Fruit fly (Drosophila melanogaster) whole organism, embryonic: ENCODE measurements around the gene CG34056.
A peak's percentile ranks its signal among the peaks of the same experiment; 100 is the strongest.

Source experiments
- Ada2b ChIP-seq: fragments of 200-800 bp; sonication (Bioruptor generic); IDR thresholded peaks from 2 replicates; pipeline ENCODE4 v1.3.6; 2022; ENCODE audit warnings: missing biosample characterization, missing genetic modification characterization
- Awh ChIP-seq: fragments of 200-800 bp; sonication (Bioruptor generic); IDR thresholded peaks from 2 replicates; pipeline ENCODE4, ENCODE4 v1.3.6; 2022; ENCODE audit warnings: missing biosample characterization, missing genetic modification characterization
- Bgb ChIP-seq: fragments of 200-800 bp; sonication (Bioruptor generic); IDR thresholded peaks from 2 replicates; pipeline ENCODE4 v1.3.6; 2022; ENCODE audit warnings: missing biosample characterization, missing genetic modification characterization; ENCODE audit not compliant: partially characterized antibody
- BtbVII ChIP-seq: fragments of 200-800 bp; sonication (Bioruptor generic); optimal IDR thresholded peaks from 3 replicates; lab custom pipeline; 2017; ENCODE audit warnings: missing biosample characterization, mild to moderate bottlenecking, missing genetic modification characterization
- CG12071 ChIP-seq: fragments of 200-800 bp; sonication (Bioruptor generic); optimal IDR thresholded peaks from 3 replicates; lab custom pipeline; 2018; ENCODE audit warnings: missing biosample characterization, mild to moderate bottlenecking, missing genetic modification characterization
- CG12155 ChIP-seq: fragments of 200-800 bp; sonication (Bioruptor generic); optimal IDR thresholded peaks from 3 replicates; lab custom pipeline; 2016; ENCODE audit warnings: missing biosample characterization, missing genetic modification characterization
- CG13287 ChIP-seq: fragments of 200-800 bp; sonication (Bioruptor generic); IDR thresholded peaks from 2 replicates; pipeline ENCODE4 v1.3.6; 2022; ENCODE audit warnings: missing biosample characterization, missing genetic modification characterization; ENCODE audit not compliant: partially characterized antibody
- CG13296 ChIP-seq: fragments of 200-800 bp; sonication (Bioruptor generic); optimal IDR thresholded peaks from 3 replicates; lab custom pipeline; 2018; ENCODE audit warnings: missing biosample characterization, mild to moderate bottlenecking, missing genetic modification characterization
- CG14667 ChIP-seq: fragments of 200-800 bp; sonication (Bioruptor generic); IDR thresholded peaks from 2 replicates; pipeline ENCODE4 v1.3.6; 2022; ENCODE audit warnings: missing biosample characterization, missing genetic modification characterization
- CG15696 ChIP-seq: fragments of 200-800 bp; sonication (Bioruptor generic); optimal IDR thresholded peaks from 2 replicates; lab custom pipeline; 2019; ENCODE audit warnings: missing biosample characterization, mild to moderate bottlenecking, missing genetic modification characterization, moderate library complexity
- CG17385 ChIP-seq: fragments of 200-800 bp; sonication (Bioruptor generic); optimal IDR thresholded peaks from 3 replicates; lab custom pipeline; 2018; ENCODE audit warnings: missing biosample characterization, mild to moderate bottlenecking, missing genetic modification characterization
- CG18262 ChIP-seq: fragments of 200-800 bp; optimal IDR thresholded peaks from 3 replicates; lab custom pipeline; 2019; ENCODE audit warnings: missing biosample characterization, mild to moderate bottlenecking, missing genetic modification characterization, moderate library complexity
- CG2678 ChIP-seq: fragments of 200-800 bp; sonication (Bioruptor generic); optimal IDR thresholded peaks from 3 replicates; lab custom pipeline; 2019; ENCODE audit warnings: missing biosample characterization, mild to moderate bottlenecking, missing genetic modification characterization, moderate library complexity
- CG32767 ChIP-seq: fragments of 200-800 bp; sonication (Bioruptor generic); IDR thresholded peaks from 2 replicates; pipeline ENCODE4 v1.3.6; 2022; ENCODE audit warnings: missing biosample characterization, missing genetic modification characterization
- CG4360 ChIP-seq: fragments of 200-800 bp; sonication (Bioruptor generic); IDR thresholded peaks from 2 replicates; pipeline ENCODE4 v1.3.6; 2022; ENCODE audit warnings: missing biosample characterization, missing genetic modification characterization
- CG7357 ChIP-seq: fragments of 200-800 bp; sonication (Bioruptor generic); IDR thresholded peaks from 3 replicates; pipeline ENCODE4 v1.3.6; 2022; ENCODE audit warnings: missing biosample characterization, missing genetic modification characterization
- CG8290 ChIP-seq, 3 experiments: fragments of 200-800 bp; sonication (Bioruptor generic); optimal IDR thresholded peaks; 2 replicates each; lab custom pipeline; 2016 to 2019; ENCODE audit warnings: missing biosample characterization in 3 of 3, missing genetic modification characterization in 3 of 3, mild to moderate bottlenecking in 2 of 3, moderate library complexity in 1 of 3
- CG9876 ChIP-seq: fragments of 200-800 bp; sonication (Bioruptor generic); optimal IDR thresholded peaks from 2 replicates; lab custom pipeline; 2016; ENCODE audit warnings: missing biosample characterization, missing genetic modification characterization
- Doc3 ChIP-seq: fragments of 200-800 bp; sonication (Bioruptor generic); IDR thresholded peaks from 3 replicates; pipeline ENCODE4 v1.3.6; 2022; ENCODE audit warnings: missing biosample characterization, missing genetic modification characterization; ENCODE audit not compliant: partially characterized antibody
- HLH4C ChIP-seq: fragments of 200-800 bp; sonication (Bioruptor generic); IDR thresholded peaks from 3 replicates; pipeline ENCODE4 v1.3.6; 2022; ENCODE audit warnings: missing biosample characterization, missing genetic modification characterization; ENCODE audit not compliant: partially characterized antibody
- NFAT ChIP-seq: fragments of 200-800 bp; sonication (Bioruptor generic); IDR thresholded peaks from 2 replicates; pipeline ENCODE4 v1.3.6; 2022; ENCODE audit warnings: missing biosample characterization, missing genetic modification characterization
- Trl ChIP-seq, 3 experiments: fragments of >200 bp in 2 of 3; fragments of 200-800 bp in 1 of 3; sonication (Bioruptor generic) in 1 of 3; optimal IDR thresholded peaks; 2 replicates in 1 of 3; 3 replicates in 2 of 3; lab custom pipeline; 2016 to 2017; ENCODE audit warnings: missing biosample characterization in 1 of 3, missing genetic modification characterization in 1 of 3
- al ChIP-seq: fragments of 200-800 bp; sonication (Bioruptor generic); IDR thresholded peaks from 2 replicates; pipeline ENCODE4 v1.3.6; 2022; ENCODE audit warnings: missing biosample characterization, missing genetic modification characterization
- bab2 ChIP-seq: fragments of 200-800 bp; sonication (Bioruptor generic); optimal IDR thresholded peaks from 2 replicates; lab custom pipeline; 2016; ENCODE audit warnings: missing biosample characterization, missing genetic modification characterization
- chif ChIP-seq, 2 experiments: fragments of 200-800 bp; sonication (Bioruptor generic); optimal IDR thresholded peaks; 3 replicates each; lab custom pipeline; 2016; ENCODE audit warnings: missing biosample characterization in 2 of 2, missing genetic modification characterization in 2 of 2
- chinmo ChIP-seq: fragments of 200-800 bp; sonication (Bioruptor generic); IDR thresholded peaks from 4 replicates; pipeline ENCODE4 v1.3.6; 2022; ENCODE audit warnings: missing biosample characterization, missing genetic modification characterization; ENCODE audit not compliant: partially characterized antibody
- crol ChIP-seq: fragments of 200-800 bp; sonication (Bioruptor generic); IDR thresholded peaks from 2 replicates; pipeline ENCODE4 v1.3.6; 2022; ENCODE audit warnings: missing biosample characterization, missing genetic modification characterization
- esg ChIP-seq: fragments of 200-800 bp; sonication (Bioruptor generic); conservative IDR thresholded peaks from 2 replicates; pipeline ENCODE4 v1.3.6; 2022; ENCODE audit warnings: missing biosample characterization, missing genetic modification characterization
- ewg ChIP-seq: fragments of 200-800 bp; sonication (Bioruptor generic); optimal IDR thresholded peaks from 3 replicates; lab custom pipeline; 2017; ENCODE audit warnings: mild to moderate bottlenecking, missing biosample characterization, missing genetic modification reagents, missing genetic modification characterization
- fd64A ChIP-seq: fragments of 200-800 bp; sonication (Bioruptor generic); optimal IDR thresholded peaks from 3 replicates; lab custom pipeline; 2018; ENCODE audit warnings: missing biosample characterization, mild to moderate bottlenecking, missing genetic modification characterization
- grn ChIP-seq: fragments of 200-800 bp; sonication (Bioruptor generic); optimal IDR thresholded peaks from 3 replicates; lab custom pipeline; 2017; ENCODE audit warnings: missing biosample characterization, missing genetic modification characterization
- ham ChIP-seq: fragments of 200-800 bp; sonication (Bioruptor generic); IDR thresholded peaks from 2 replicates; pipeline ENCODE4 v1.3.6; 2022; ENCODE audit warnings: missing biosample characterization, missing genetic modification characterization
- hbn ChIP-seq: fragments of 200-800 bp; sonication (Bioruptor generic); IDR thresholded peaks from 2 replicates; pipeline ENCODE4 v1.3.6; 2022; ENCODE audit warnings: missing biosample characterization, missing genetic modification characterization; ENCODE audit not compliant: partially characterized antibody
- inv ChIP-seq: fragments of 200-800 bp; sonication (Bioruptor generic); IDR thresholded peaks from 2 replicates; pipeline ENCODE4 v1.3.6; 2022; ENCODE audit warnings: missing biosample characterization, missing genetic modification characterization; ENCODE audit not compliant: partially characterized antibody
- lab ChIP-seq: fragments of 200-800 bp; sonication (Bioruptor generic); optimal IDR thresholded peaks from 3 replicates; lab custom pipeline; 2017; ENCODE audit warnings: missing biosample characterization, missing genetic modification characterization, mild to moderate bottlenecking, moderate library complexity, missing genetic modification reagents
- maf-S ChIP-seq: fragments of 200-800 bp; sonication (Bioruptor generic); optimal IDR thresholded peaks from 2 replicates; lab custom pipeline; 2016; ENCODE audit warnings: missing biosample characterization, missing genetic modification characterization
- nerfin-1 ChIP-seq: fragments of 200-800 bp; sonication (Bioruptor generic); optimal IDR thresholded peaks from 3 replicates; lab custom pipeline; 2019; ENCODE audit warnings: missing biosample characterization, mild to moderate bottlenecking, missing genetic modification characterization, moderate library complexity
- nom ChIP-seq: fragments of 200-800 bp; sonication (Bioruptor generic); optimal IDR thresholded peaks from 2 replicates; lab custom pipeline; 2017; ENCODE audit warnings: missing biosample characterization, missing genetic modification characterization, mild to moderate bottlenecking, moderate library complexity, missing genetic modification reagents
- phol ChIP-seq: fragments of 200-800 bp; sonication (Bioruptor generic); optimal IDR thresholded peaks from 3 replicates; lab custom pipeline; 2018; ENCODE audit warnings: missing biosample characterization, mild to moderate bottlenecking, missing genetic modification characterization, moderate library complexity
- ranshi ChIP-seq: fragments of 200-800 bp; sonication (Bioruptor generic); IDR thresholded peaks from 2 replicates; pipeline ENCODE4 v1.3.6; 2022; ENCODE audit warnings: missing biosample characterization, missing genetic modification characterization
- sd ChIP-seq: fragments of 200-800 bp; sonication (Bioruptor generic); optimal IDR thresholded peaks from 3 replicates; lab custom pipeline; 2018; ENCODE audit warnings: missing biosample characterization, mild to moderate bottlenecking, missing genetic modification characterization, moderate library complexity
- tin ChIP-seq: fragments of 200-800 bp; sonication (Bioruptor generic); optimal IDR thresholded peaks from 3 replicates; lab custom pipeline; 2016; ENCODE audit warnings: missing biosample characterization, missing genetic modification characterization
- tio ChIP-seq: fragments of 200-800 bp; sonication (Bioruptor generic); optimal IDR thresholded peaks from 2 replicates; lab custom pipeline; 2017; ENCODE audit warnings: missing biosample characterization, missing genetic modification characterization, inconsistent platforms
- vvl ChIP-seq: fragments of 200-800 bp; sonication (Bioruptor generic); IDR thresholded peaks from 2 replicates; pipeline ENCODE4 v1.3.6; 2022; ENCODE audit warnings: missing biosample characterization, missing genetic modification characterization
- wek ChIP-seq: fragments of 200-800 bp; sonication (Bioruptor generic); optimal IDR thresholded peaks from 3 replicates; lab custom pipeline; 2018; ENCODE audit warnings: missing biosample characterization, mild to moderate bottlenecking, missing genetic modification characterization, moderate library complexity
- yki ChIP-seq: fragments of >200 bp; optimal IDR thresholded peaks from 3 replicates; lab custom pipeline; 2018
- zen2 ChIP-seq: fragments of 200-800 bp; sonication (Bioruptor generic); IDR thresholded peaks from 3 replicates; pipeline ENCODE4 v1.3.6; 2022; ENCODE audit warnings: missing biosample characterization, missing genetic modification characterization; ENCODE audit not compliant: partially characterized antibody

CG34056 gene

dm6 chr3L:881496-882235 lies 14.1 kb upstream of the CG34056 start, which contains the start of gene CG13907 (continued):
- TF ChIP-seq zen2 (GFP tag; lab: Robert Waterston, UW): peak; percentile 47; the same call in 2 of the 3 replicates
- TF ChIP-seq CG4360 (GFP tag; lab: Robert Waterston, UW): 0 out of 2 replicates have a peak, but pooled peaks have one; percentile 14
- no peak for TF ChIP-seq CG12155
- TF ChIP-seq CG32767 (GFP tag; lab: Robert Waterston, UW): 0 out of 2 replicates have a peak, but pooled peaks have one; percentile 16
- 0 out of 2 replicates have a peak, but pooled peaks have one; percentile 9 for TF ChIP-seq inv (GFP tag; lab: Robert Waterston, UW)
- no peak for TF ChIP-seq BtbVII (GFP tag; lab: Kevin White, UChicago)
- TF ChIP-seq al: no peak
- TF ChIP-seq vvl: 0 out of 2 replicates have a peak, but pooled peaks have one; percentile 12
- TF ChIP-seq Trl (optimal IDR thresholded peaks at IDR 0.05; lab: Kevin White, UChicago): peak; percentile 87 to 93
- TF ChIP-seq Trl (GFP tag; optimal IDR thresholded peaks at IDR 0.05; lab: Kevin White, UChicago): peak; percentile 40
- no peak for TF ChIP-seq maf-S (GFP tag; lab: Kevin White, UChicago)
- peak; percentile 63 for TF ChIP-seq ewg (GFP tag; lab: Kevin White, UChicago)
- TF ChIP-seq CG13287 (GFP tag; lab: Robert Waterston, UW): peak; percentile 43; the same call in 1 of the 2 replicates
- TF ChIP-seq bab2 (GFP tag; lab: Kevin White, UChicago): no peak
- peak; percentile 47 for TF ChIP-seq CG12071
- peak; percentile 17; the same call in 1 of the 3 replicates for TF ChIP-seq Doc3 (GFP tag; lab: Robert Waterston, UW)
- peak; percentile 16 for TF ChIP-seq CG17385 (GFP tag; lab: Kevin White, UChicago)
- peak; percentile 43; the same call in 1 of the 2 replicates for TF ChIP-seq hbn (GFP tag; lab: Robert Waterston, UW)
- TF ChIP-seq Ada2b (GFP tag; lab: Robert Waterston, UW): no peak
- TF ChIP-seq Bgb (GFP tag; lab: Robert Waterston, UW): no peak
- TF ChIP-seq HLH4C (GFP tag; lab: Robert Waterston, UW): 0 out of 3 replicates have a peak, but pooled peaks have one; percentile 26
- TF ChIP-seq fd64A: peak; percentile 37
- TF ChIP-seq ham: no peak
- TF ChIP-seq ranshi: no peak
- TF ChIP-seq CG9876 (GFP tag; lab: Kevin White, UChicago): no peak
- TF ChIP-seq CG8290 (GFP tag; optimal IDR thresholded peaks at IDR 0.05; lab: Kevin White, UChicago): no peak
- peak in 1 of 2 experiments; percentile 10 for TF ChIP-seq CG8290 (tag; optimal IDR thresholded peaks at IDR 0.05; lab: Kevin White, UChicago)
- peak; percentile 61; the same call in 1 of the 2 replicates for TF ChIP-seq crol (GFP tag; lab: Robert Waterston, UW)
- peak; percentile 10 for TF ChIP-seq sd (tag; lab: Kevin White, UChicago)
- TF ChIP-seq nerfin-1 (tag; lab: Kevin White, UChicago): peak; percentile 59
- TF ChIP-seq NFAT (GFP tag; lab: Robert Waterston, UW): no peak
- peak; percentile 49 for TF ChIP-seq wek (GFP tag; lab: Kevin White, UChicago)
- TF ChIP-seq chinmo: peak; percentile 82
- TF ChIP-seq yki (lab: Kevin White, UChicago): peak; percentile 26
- TF ChIP-seq Awh (GFP tag; lab: Robert Waterston, UW): 0 out of 2 replicates have a peak, but pooled peaks have one; percentile 5

- peak; percentile 52 for TF ChIP-seq phol
- no peak for TF ChIP-seq CG14667
- TF ChIP-seq tio (GFP tag; lab: Kevin White, UChicago): no peak
- TF ChIP-seq lab (GFP tag; lab: Kevin White, UChicago): peak; percentile 46
- TF ChIP-seq chif (GFP tag; optimal IDR thresholded peaks at IDR 0.05; lab: Kevin White, UChicago): no peak
- TF ChIP-seq CG18262 (tag; lab: Kevin White, UChicago): peak; percentile 45
- no peak for TF ChIP-seq grn
- TF ChIP-seq CG7357 (GFP tag; lab: Robert Waterston, UW): no peak
- TF ChIP-seq CG2678: peak; percentile 70
- TF ChIP-seq CG13296 (GFP tag; lab: Kevin White, UChicago): no peak
- peak; percentile 19 for TF ChIP-seq CG15696 (tag; lab: Kevin White, UChicago)
- no peak for TF ChIP-seq tin (GFP tag; lab: Kevin White, UChicago)
- no peak for TF ChIP-seq esg (GFP tag; lab: Robert Waterston, UW)
- no peak for TF ChIP-seq nom (GFP tag; lab: Kevin White, UChicago)
Measured at dm6 chr3L:882236-882891, 13.4 kb upstream of the CG34056 start.
